Fruit fly (Drosophila melanogaster) whole organism, wandering third instar larva: ENCODE measurements around the gene CG32236.

ENCODE experiments used
- Dfd ChIP-seq: fragments of >200 bp; optimal IDR thresholded peaks from 2 replicates; lab custom pipeline; 2017; ENCODE audit warnings: missing biosample characterization, missing genetic modification characterization
- OdsH ChIP-seq: fragments of 200-800 bp; sonication (Bioruptor generic); optimal IDR thresholded peaks from 2 replicates; lab custom pipeline; 2016; ENCODE audit warnings: missing biosample characterization, mild to moderate bottlenecking, missing genetic modification characterization
- brk ChIP-seq: fragments of 200-800 bp; sonication (Bioruptor generic); optimal IDR thresholded peaks from 2 replicates; lab custom pipeline; 2016; ENCODE audit warnings: missing biosample characterization, mild to moderate bottlenecking, missing genetic modification characterization
- dl ChIP-seq, 2 experiments: fragments of 175-275, 200-275 bp in 1 of 2; fragments of 200-275 bp in 1 of 2; sonication (Bioruptor generic); optimal IDR thresholded peaks; lab custom pipeline; 2018; ENCODE audit warnings: mild to moderate bottlenecking in 2 of 2, missing biosample characterization in 2 of 2, missing genetic modification characterization in 2 of 2, moderate library complexity in 2 of 2; ENCODE audit not compliant: partially characterized antibody in 2 of 2, insufficient read depth in 1 of 2
- dmrt93B ChIP-seq: fragments of 200-800 bp; sonication (Bioruptor generic); optimal IDR thresholded peaks from 2 replicates; lab custom pipeline; 2018; ENCODE audit warnings: missing biosample characterization, mild to moderate bottlenecking, missing genetic modification characterization
- h ChIP-seq: fragments of 200-800 bp; sonication (Bioruptor generic); optimal IDR thresholded peaks from 3 replicates; lab custom pipeline; 2016; ENCODE audit warnings: missing biosample characterization, mild to moderate bottlenecking, missing genetic modification characterization
- pan ChIP-seq: fragments of >200 bp; optimal IDR thresholded peaks from 2 replicates; lab custom pipeline; 2017
- usp ChIP-seq: fragments of >200 bp; optimal IDR thresholded peaks from 2 replicates; lab custom pipeline; 2017; ENCODE audit warnings: missing biosample characterization, missing genetic modification characterization

dm6 chr3L:4684622-4685276 lies 17.6 kb upstream of the CG32236 start:
- TF ChIP-seq Dfd (GFP tag; lab: Kevin White, UChicago) (no peak), dmrt93B (GFP tag; lab: Kevin White, UChicago) (no peak), h (GFP tag; lab: Kevin White, UChicago) (no peak), OdsH (GFP tag; lab: Kevin White, UChicago) (no peak), usp (GFP tag; lab: Kevin White, UChicago) (no peak), dl (GFP tag; optimal IDR thresholded peaks at IDR 0.05; lab: Kevin White, UChicago; ENCODE audit: insufficient read depth in 1 of 2, partially characterized antibody in 2 of 2) (no peak), pan (lab: Kevin White, UChicago) (no peak), brk (GFP tag; lab: Kevin White, UChicago) (no peak)
